Worm (Caenorhabditis elegans) whole organism, L1 larva: Measurements from ENCODE around the gene C28D4.7.

Experiments
- C04F5.9 ChIP-seq: sonication (generic microtip); optimal IDR thresholded peaks from 2 replicates; lab custom pipeline; 2016; ENCODE audit warnings: missing genetic modification characterization, missing compliant biosample characterization
- C34B4.2 ChIP-seq: sonication (generic microtip); optimal IDR thresholded peaks from 2 replicates; lab custom pipeline; 2017; ENCODE audit warnings: mild to moderate bottlenecking, missing genetic modification characterization, missing compliant biosample characterization
- F16B12.6 ChIP-seq: fragments of 150-350 bp; optimal IDR thresholded peaks from 2 replicates; lab custom pipeline; 2014; ENCODE audit warnings: missing biosample characterization, missing genetic modification characterization
- ama-1 ChIP-seq: fragments of 150-350 bp; optimal IDR thresholded peaks from 2 replicates; lab custom pipeline; 2014
- blmp-1 ChIP-seq: fragments of 150-350 bp; optimal IDR thresholded peaks from 2 replicates; lab custom pipeline; 2014; ENCODE audit warnings: missing biosample characterization, missing genetic modification characterization
- ceh-63 ChIP-seq: fragments of 200-800 bp; sonication (Bioruptor generic); optimal IDR thresholded peaks from 2 replicates; lab custom pipeline; 2018; ENCODE audit warnings: mild to moderate bottlenecking, missing genetic modification characterization, missing compliant biosample characterization
- ceh-8 ChIP-seq: fragments of 200-800 bp; sonication (Bioruptor generic); optimal IDR thresholded peaks from 2 replicates; lab custom pipeline; 2018; ENCODE audit warnings: mild to moderate bottlenecking, missing genetic modification characterization, moderate library complexity, missing compliant biosample characterization
- ceh-90 ChIP-seq: sonication (generic microtip); optimal IDR thresholded peaks from 2 replicates; lab custom pipeline; 2016; ENCODE audit warnings: missing genetic modification characterization, missing compliant biosample characterization
- dpl-1 ChIP-seq, 3 experiments: fragments of 150-350 bp in 2 of 3; sonication (generic microtip) in 1 of 3; optimal IDR thresholded peaks; 2 replicates each; lab custom pipeline; 2014 to 2017; ENCODE audit warnings: missing biosample characterization in 3 of 3, missing genetic modification characterization in 3 of 3, missing genetic modification reagents in 3 of 3
- dsc-1 ChIP-seq: sonication (generic microtip); optimal IDR thresholded peaks from 2 replicates; lab custom pipeline; 2016; ENCODE audit warnings: mild to moderate bottlenecking, missing genetic modification characterization, missing compliant biosample characterization
- efl-3 ChIP-seq: fragments of 200-800 bp; sonication (Bioruptor generic); optimal IDR thresholded peaks from 2 replicates; lab custom pipeline; 2018; ENCODE audit warnings: mild to moderate bottlenecking, missing genetic modification characterization, missing compliant biosample characterization
- elt-2 ChIP-seq: sonication (generic microtip); optimal IDR thresholded peaks from 2 replicates; lab custom pipeline; 2016; ENCODE audit warnings: missing genetic modification characterization, mild to moderate bottlenecking, inconsistent platforms, missing compliant biosample characterization, missing genetic modification reagents
- fkh-10 ChIP-seq: sonication (generic microtip); optimal IDR thresholded peaks from 2 replicates; lab custom pipeline; 2017; ENCODE audit warnings: missing biosample characterization, missing genetic modification reagents, missing genetic modification characterization
- fkh-4 ChIP-seq: sonication (generic microtip); optimal IDR thresholded peaks from 2 replicates; lab custom pipeline; 2016; ENCODE audit warnings: missing compliant biosample characterization, missing genetic modification characterization, borderline replicate concordance
- fos-1 ChIP-seq: fragments of 150-350 bp; optimal IDR thresholded peaks from 2 replicates; lab custom pipeline; 2014; ENCODE audit warnings: missing biosample characterization, missing genetic modification characterization
- hlh-4 ChIP-seq: sonication (generic microtip); optimal IDR thresholded peaks from 2 replicates; lab custom pipeline; 2016; ENCODE audit warnings: mild to moderate bottlenecking, missing genetic modification characterization, missing compliant biosample characterization
- hpl-2 ChIP-seq: fragments of 150-350 bp; optimal IDR thresholded peaks from 2 replicates; lab custom pipeline; 2014; ENCODE audit warnings: missing biosample characterization, missing genetic modification reagents, missing genetic modification characterization
- irx-1 ChIP-seq: sonication (generic microtip); optimal IDR thresholded peaks from 2 replicates; lab custom pipeline; 2016; ENCODE audit warnings: missing genetic modification characterization, missing compliant biosample characterization
- lin-14 ChIP-seq: fragments of 200-800 bp; sonication (Bioruptor generic); optimal IDR thresholded peaks from 2 replicates; lab custom pipeline; 2018; ENCODE audit warnings: mild to moderate bottlenecking, missing genetic modification characterization, moderate library complexity, missing compliant biosample characterization
- lin-15B ChIP-seq: fragments of 150-350 bp; sonication (generic microtip); optimal IDR thresholded peaks from 3 replicates; lab custom pipeline; 2014; ENCODE audit warnings: missing biosample characterization, missing genetic modification characterization
- lin-39 ChIP-seq: fragments of 150-350 bp; optimal IDR thresholded peaks from 2 replicates; lab custom pipeline; 2014; ENCODE audit warnings: missing biosample characterization, missing genetic modification reagents, missing genetic modification characterization
- lir-3 ChIP-seq: sonication (generic microtip); optimal IDR thresholded peaks from 2 replicates; lab custom pipeline; 2016; ENCODE audit warnings: mild to moderate bottlenecking, missing genetic modification characterization, moderate library complexity, missing compliant biosample characterization; ENCODE audit not compliant: poor library complexity
- mdl-1 ChIP-seq, 2 experiments: fragments of 150-350 bp; optimal IDR thresholded peaks; 2 replicates each; lab custom pipeline; 2014 to 2017; ENCODE audit warnings: missing biosample characterization in 2 of 2, missing genetic modification characterization in 2 of 2, inconsistent platforms in 1 of 2
- nhr-11 ChIP-seq: fragments of 150-350 bp; optimal IDR thresholded peaks from 2 replicates; lab custom pipeline; 2014; ENCODE audit warnings: missing biosample characterization, missing genetic modification characterization
- nhr-12 ChIP-seq: sonication (generic microtip); optimal IDR thresholded peaks from 2 replicates; lab custom pipeline; 2017; ENCODE audit warnings: missing biosample characterization, missing genetic modification characterization
- nhr-19 ChIP-seq: fragments of 200-800 bp; sonication (Bioruptor generic); conservative IDR thresholded peaks from 2 replicates; pipeline ENCODE4 v1.3.6; 2022; ENCODE audit warnings: missing genetic modification characterization, missing compliant biosample characterization
- nhr-20 ChIP-seq: sonication (generic microtip); optimal IDR thresholded peaks from 2 replicates; lab custom pipeline; 2016; ENCODE audit warnings: mild to moderate bottlenecking, missing genetic modification characterization, missing compliant biosample characterization
- nhr-47 ChIP-seq: sonication (generic microtip); optimal IDR thresholded peaks from 2 replicates; lab custom pipeline; 2016; ENCODE audit warnings: mild to moderate bottlenecking, missing genetic modification characterization, moderate library complexity, missing compliant biosample characterization
- nhr-71 ChIP-seq: sonication (generic microtip); optimal IDR thresholded peaks from 2 replicates; lab custom pipeline; 2016; ENCODE audit warnings: mild to moderate bottlenecking, missing genetic modification characterization, moderate library complexity, missing compliant biosample characterization
- nhr-76 ChIP-seq: sonication (generic microtip); optimal IDR thresholded peaks from 2 replicates; lab custom pipeline; 2017; ENCODE audit warnings: missing biosample characterization, missing genetic modification characterization
- nhr-77 ChIP-seq: fragments of 150-350 bp; optimal IDR thresholded peaks from 2 replicates; lab custom pipeline; 2014; ENCODE audit warnings: missing biosample characterization, missing genetic modification characterization
- nhr-85 ChIP-seq: sonication (generic microtip); peaks from one replicate; lab custom pipeline; 2016; ENCODE audit warnings: missing genetic modification characterization, inconsistent platforms, missing compliant biosample characterization
- nhr-90 ChIP-seq: sonication (generic microtip); optimal IDR thresholded peaks from 2 replicates; lab custom pipeline; 2016; ENCODE audit warnings: mild to moderate bottlenecking, missing genetic modification characterization, missing compliant biosample characterization; ENCODE audit not compliant: poor library complexity
- pqm-1 ChIP-seq: sonication (generic microtip); optimal IDR thresholded peaks from 3 replicates; lab custom pipeline; 2017; ENCODE audit warnings: missing biosample characterization, missing genetic modification characterization
- rnt-1 ChIP-seq: sonication (generic microtip); optimal IDR thresholded peaks from 2 replicates; lab custom pipeline; 2016; ENCODE audit warnings: mild to moderate bottlenecking, missing genetic modification characterization, moderate library complexity, missing compliant biosample characterization
- skn-1 ChIP-seq: fragments of 150-350 bp; optimal IDR thresholded peaks from 2 replicates; lab custom pipeline; 2014; ENCODE audit warnings: missing biosample characterization, missing genetic modification characterization
- snpc-4 ChIP-seq: fragments of 150-350 bp; optimal IDR thresholded peaks from 2 replicates; lab custom pipeline; 2014; ENCODE audit warnings: missing biosample characterization, missing genetic modification characterization
- snu-23 ChIP-seq: sonication (generic microtip); optimal IDR thresholded peaks from 2 replicates; lab custom pipeline; 2016; ENCODE audit warnings: missing genetic modification characterization, missing compliant biosample characterization
- sup-37 ChIP-seq: fragments of 200-800 bp; sonication (Bioruptor generic); optimal IDR thresholded peaks from 2 replicates; lab custom pipeline; 2018; ENCODE audit warnings: mild to moderate bottlenecking, missing genetic modification characterization, missing compliant biosample characterization
- swsn-7 ChIP-seq: sonication (generic microtip); optimal IDR thresholded peaks from 2 replicates; lab custom pipeline; 2016; ENCODE audit warnings: missing genetic modification characterization, missing compliant biosample characterization
- tbx-2 ChIP-seq: sonication (generic microtip); optimal IDR thresholded peaks from 2 replicates; lab custom pipeline; 2016; ENCODE audit warnings: missing genetic modification characterization, missing compliant biosample characterization
- tlp-1 ChIP-seq: fragments of 150-350 bp; optimal IDR thresholded peaks from 2 replicates; lab custom pipeline; 2014; ENCODE audit warnings: missing biosample characterization, missing genetic modification characterization
- vab-15 ChIP-seq: sonication (generic microtip); optimal IDR thresholded peaks from 2 replicates; lab custom pipeline; 2017; ENCODE audit warnings: missing genotype, mild to moderate bottlenecking, missing genetic modification characterization, missing compliant biosample characterization
- zip-4 ChIP-seq: fragments of 200-800 bp; sonication (Bioruptor generic); optimal IDR thresholded peaks from 2 replicates; lab custom pipeline; 2018; ENCODE audit warnings: mild to moderate bottlenecking, missing genetic modification characterization, moderate library complexity, missing compliant biosample characterization

C28D4.7 gene

ce11 chrIV:9742883-9743282 lies at the start of gene C28D4.7:
Gene C28D4.7, minus strand, starts transcription at chrIV:9743147.
- TF ChIP-seq skn-1 (tag; lab: Kevin White, UChicago) (no peak), hlh-4 (tag; lab: Kevin White, UChicago) (no peak), ama-1 (lab: Kevin White, UChicago) (no peak), nhr-77 (tag; lab: Kevin White, UChicago) (no peak), mdl-1 (tag; optimal IDR thresholded peaks at IDR 0.05; lab: Kevin White, UChicago) (no peak), lir-3 (tag; lab: Kevin White, UChicago) (no peak), nhr-71 (no peak), ceh-90 (no peak), fkh-4 (tag; lab: Kevin White, UChicago) (no peak), nhr-90 (tag; lab: Kevin White, UChicago) (no peak), nhr-47 (tag; lab: Kevin White, UChicago) (no peak), sup-37 (GFP tag; lab: Kevin White, UChicago) (no peak), irx-1 (tag; lab: Kevin White, UChicago) (no peak), zip-4 (GFP tag; lab: Kevin White, UChicago) (no peak), fos-1 (tag; lab: Kevin White, UChicago) (no peak), dpl-1 (GFP tag; optimal IDR thresholded peaks at IDR 0.05; lab: Kevin White, UChicago) (no peak), rnt-1 (tag; lab: Kevin White, UChicago) (no peak), vab-15 (tag; lab: Kevin White, UChicago) (no peak), snpc-4 (tag; lab: Kevin White, UChicago) (no peak), snu-23 (GFP tag; lab: Kevin White, UChicago) (no peak)

- TF ChIP-seq lin-39 (tag; lab: Kevin White, UChicago) (peak; percentile 47), nhr-71 (peak; percentile 39), C34B4.2 (tag; lab: Kevin White, UChicago) (no peak), irx-1 (tag; lab: Kevin White, UChicago) (peak; percentile 42), nhr-20 (tag; lab: Kevin White, UChicago) (peak; percentile 17), blmp-1 (peak; percentile 17), ceh-8 (GFP tag; lab: Kevin White, UChicago) (no peak), nhr-19 (GFP tag; lab: Robert Waterston, UW) (no peak), lin-14 (GFP tag; lab: Kevin White, UChicago) (no peak), snu-23 (GFP tag; lab: Kevin White, UChicago) (peak; percentile 22), vab-15 (tag; lab: Kevin White, UChicago) (peak; percentile 66), tbx-2 (tag; lab: Kevin White, UChicago) (peak; percentile 15), dpl-1 (GFP tag; optimal IDR thresholded peaks at IDR 0.05; lab: Kevin White, UChicago) (no peak), skn-1 (tag; lab: Kevin White, UChicago) (no peak), hlh-4 (tag; lab: Kevin White, UChicago) (no peak), lin-15B (no peak), nhr-11 (tag; lab: Kevin White, UChicago) (no peak), swsn-7 (tag; lab: Kevin White, UChicago) (no peak), F16B12.6 (tag; lab: Kevin White, UChicago) (no peak), nhr-85 (peak; percentile 86), tlp-1 (tag; lab: Kevin White, UChicago) (no peak), efl-3 (GFP tag; lab: Kevin White, UChicago) (peak; percentile 34), lir-3 (tag; lab: Kevin White, UChicago) (no peak), nhr-76 (tag; lab: Kevin White, UChicago) (no peak)
Observed at ce11 chrIV:9790708-9791107, 47.8 kb upstream of the C28D4.7 start.

- no peak for TF ChIP-seq ceh-63 (GFP tag; lab: Kevin White, UChicago)
- no peak for TF ChIP-seq skn-1 (tag; lab: Kevin White, UChicago)
- no peak for TF ChIP-seq pqm-1 (tag; lab: Kevin White, UChicago)
- TF ChIP-seq nhr-12 (tag; lab: Kevin White, UChicago), result no peak
- no peak for TF ChIP-seq fkh-10 (GFP tag; lab: Kevin White, UChicago)
- no peak for TF ChIP-seq hpl-2
- no peak for TF ChIP-seq nhr-47 (tag; lab: Kevin White, UChicago)
- TF ChIP-seq C04F5.9 (tag; lab: Kevin White, UChicago), result no peak
- no peak for TF ChIP-seq elt-2 (tag; lab: Kevin White, UChicago)
- TF ChIP-seq blmp-1, result no peak
- no peak for TF ChIP-seq dsc-1
Observed at ce11 chrIV:9789496-9789895, 46.5 kb upstream of the C28D4.7 start, which contains the start of gene T13F2.4. Gene T13F2.4, plus strand, starts transcription at chrIV:9789796.
